Worm (Caenorhabditis elegans): Measurements from ENCODE around the gene tsen-34.

- TF ChIP-seq dao-5 (tag; optimal IDR thresholded peaks at IDR 0.05) (no peak), him-1 (tag; optimal IDR thresholded peaks at IDR 0.05) (no peak), W03F9.2 (tag; optimal IDR thresholded peaks at IDR 0.05) (no peak)
Observed at ce11 chrIV:4176659-4177058, 1.6 kb upstream of the tsen-34 start.
